Worm (Caenorhabditis elegans) whole organism, L1 larva: ENCODE results near the gene cylc-1.
"Not testable (repeated sequence)": the region's sequence is repeated elsewhere in the genome, so short reads cannot be mapped to it uniquely, and the experiment has no call there.

ENCODE experiments used
- C04F5.9 ChIP-seq: sonication (generic microtip); optimal IDR thresholded peaks from 2 replicates; lab custom pipeline; 2016; ENCODE audit warnings: missing genetic modification characterization, missing compliant biosample characterization
- C16A3.4 ChIP-seq: fragments of 150-350 bp; optimal IDR thresholded peaks from 2 replicates; lab custom pipeline; 2014; ENCODE audit warnings: missing biosample characterization, missing genetic modification characterization
- aha-1 ChIP-seq: fragments of 150-350 bp; optimal IDR thresholded peaks from 2 replicates; lab custom pipeline; 2014; ENCODE audit warnings: missing biosample characterization, missing genetic modification characterization
- ama-1 ChIP-seq: fragments of 150-350 bp; optimal IDR thresholded peaks from 2 replicates; lab custom pipeline; 2014
- blmp-1 ChIP-seq: fragments of 150-350 bp; optimal IDR thresholded peaks from 2 replicates; lab custom pipeline; 2014; ENCODE audit warnings: missing biosample characterization, missing genetic modification characterization
- ceh-88 ChIP-seq: fragments of 200-800 bp; sonication (Bioruptor generic); IDR thresholded peaks from 2 replicates; pipeline ENCODE4 v1.3.6; 2022; ENCODE audit warnings: missing genetic modification characterization, missing compliant biosample characterization
- efl-3 ChIP-seq: fragments of 200-800 bp; sonication (Bioruptor generic); optimal IDR thresholded peaks from 2 replicates; lab custom pipeline; 2018; ENCODE audit warnings: mild to moderate bottlenecking, missing genetic modification characterization, missing compliant biosample characterization
- elt-3 ChIP-seq, 6 experiments: fragments of 150-350 bp in 1 of 6; sonication (generic microtip); optimal IDR thresholded peaks; 2 replicates each; lab custom pipeline; 2017 to 2018; ENCODE audit warnings: missing biosample characterization in 6 of 6, missing genetic modification characterization in 6 of 6, inconsistent platforms in 1 of 6
- ets-5 ChIP-seq: fragments of 200-800 bp; sonication (Bioruptor generic); IDR thresholded peaks from 2 replicates; pipeline ENCODE4 v1.3.6; 2022; ENCODE audit warnings: missing genetic modification characterization, missing compliant biosample characterization
- fos-1 ChIP-seq: fragments of 150-350 bp; optimal IDR thresholded peaks from 2 replicates; lab custom pipeline; 2014; ENCODE audit warnings: missing biosample characterization, missing genetic modification characterization
- grh-1 ChIP-seq: fragments of 200-800 bp; sonication (Bioruptor generic); IDR thresholded peaks from 2 replicates; pipeline ENCODE4 v1.3.6; 2022; ENCODE audit warnings: missing genetic modification reagents, missing genetic modification characterization, missing compliant biosample characterization
- hlh-4 ChIP-seq: sonication (generic microtip); optimal IDR thresholded peaks from 2 replicates; lab custom pipeline; 2016; ENCODE audit warnings: mild to moderate bottlenecking, missing genetic modification characterization, missing compliant biosample characterization
- irx-1 ChIP-seq: sonication (generic microtip); optimal IDR thresholded peaks from 2 replicates; lab custom pipeline; 2016; ENCODE audit warnings: missing genetic modification characterization, missing compliant biosample characterization
- isw-1 ChIP-seq: fragments of 200-800 bp; sonication (Bioruptor generic); IDR thresholded peaks from 2 replicates; pipeline ENCODE4 v1.3.6; 2022; ENCODE audit warnings: missing genetic modification characterization, missing compliant biosample characterization
- lin-14 ChIP-seq: fragments of 200-800 bp; sonication (Bioruptor generic); optimal IDR thresholded peaks from 2 replicates; lab custom pipeline; 2018; ENCODE audit warnings: mild to moderate bottlenecking, missing genetic modification characterization, moderate library complexity, missing compliant biosample characterization
- lin-15B ChIP-seq: fragments of 150-350 bp; sonication (generic microtip); optimal IDR thresholded peaks from 3 replicates; lab custom pipeline; 2014; ENCODE audit warnings: missing biosample characterization, missing genetic modification characterization
- lin-35 ChIP-seq, 2 experiments: fragments of 150-350 bp; optimal IDR thresholded peaks; 2 replicates each; lab custom pipeline; 2014; ENCODE audit warnings: missing biosample characterization in 2 of 2, missing genetic modification characterization in 2 of 2, missing genetic modification reagents in 2 of 2
- mab-9 ChIP-seq: fragments of 200-800 bp; sonication (Bioruptor generic); IDR thresholded peaks from 2 replicates; pipeline ENCODE4 v1.3.6; 2022; ENCODE audit warnings: missing genetic modification reagents, missing genetic modification characterization, missing compliant biosample characterization
- mdl-1 ChIP-seq, 2 experiments: fragments of 150-350 bp; optimal IDR thresholded peaks; 2 replicates each; lab custom pipeline; 2014 to 2017; ENCODE audit warnings: missing biosample characterization in 2 of 2, missing genetic modification characterization in 2 of 2, inconsistent platforms in 1 of 2
- mef-2 ChIP-seq: fragments of 150-350 bp; optimal IDR thresholded peaks from 2 replicates; lab custom pipeline; 2014; ENCODE audit warnings: missing biosample characterization, missing genetic modification characterization
- nhr-20 ChIP-seq: sonication (generic microtip); optimal IDR thresholded peaks from 2 replicates; lab custom pipeline; 2016; ENCODE audit warnings: mild to moderate bottlenecking, missing genetic modification characterization, missing compliant biosample characterization
- nhr-28 ChIP-seq: fragments of 150-350 bp; optimal IDR thresholded peaks from 2 replicates; lab custom pipeline; 2014; ENCODE audit warnings: missing biosample characterization, missing genetic modification characterization
- nhr-47 ChIP-seq: sonication (generic microtip); optimal IDR thresholded peaks from 2 replicates; lab custom pipeline; 2016; ENCODE audit warnings: mild to moderate bottlenecking, missing genetic modification characterization, moderate library complexity, missing compliant biosample characterization
- nhr-71 ChIP-seq: sonication (generic microtip); optimal IDR thresholded peaks from 2 replicates; lab custom pipeline; 2016; ENCODE audit warnings: mild to moderate bottlenecking, missing genetic modification characterization, moderate library complexity, missing compliant biosample characterization
- nhr-76 ChIP-seq: sonication (generic microtip); optimal IDR thresholded peaks from 2 replicates; lab custom pipeline; 2017; ENCODE audit warnings: missing biosample characterization, missing genetic modification characterization
- nhr-90 ChIP-seq: sonication (generic microtip); optimal IDR thresholded peaks from 2 replicates; lab custom pipeline; 2016; ENCODE audit warnings: mild to moderate bottlenecking, missing genetic modification characterization, missing compliant biosample characterization; ENCODE audit not compliant: poor library complexity
- pax-3 ChIP-seq: fragments of 200-800 bp; sonication (Bioruptor generic); optimal IDR thresholded peaks from 2 replicates; lab custom pipeline; 2018; ENCODE audit warnings: mild to moderate bottlenecking, missing genetic modification characterization, moderate library complexity, missing compliant biosample characterization
- rnt-1 ChIP-seq: sonication (generic microtip); optimal IDR thresholded peaks from 2 replicates; lab custom pipeline; 2016; ENCODE audit warnings: mild to moderate bottlenecking, missing genetic modification characterization, moderate library complexity, missing compliant biosample characterization
- snpc-4 ChIP-seq: fragments of 150-350 bp; optimal IDR thresholded peaks from 2 replicates; lab custom pipeline; 2014; ENCODE audit warnings: missing biosample characterization, missing genetic modification characterization
- swsn-7 ChIP-seq: sonication (generic microtip); optimal IDR thresholded peaks from 2 replicates; lab custom pipeline; 2016; ENCODE audit warnings: missing genetic modification characterization, missing compliant biosample characterization
- unc-62 ChIP-seq: fragments of 150-350 bp; optimal IDR thresholded peaks from 2 replicates; lab custom pipeline; 2014; ENCODE audit warnings: missing biosample characterization, missing genetic modification reagents, missing genetic modification characterization
- unc-98 ChIP-seq: fragments of 200-800 bp; sonication (Bioruptor generic); IDR thresholded peaks from 2 replicates; pipeline ENCODE4 v1.3.6; 2022; ENCODE audit warnings: missing genetic modification characterization, missing compliant biosample characterization
- vab-15 ChIP-seq: sonication (generic microtip); optimal IDR thresholded peaks from 2 replicates; lab custom pipeline; 2017; ENCODE audit warnings: missing genotype, mild to moderate bottlenecking, missing genetic modification characterization, missing compliant biosample characterization
- xbp-1 ChIP-seq: sonication (generic microtip); optimal IDR thresholded peaks from 2 replicates; lab custom pipeline; 2016; ENCODE audit warnings: missing genetic modification characterization, missing compliant biosample characterization
- zag-1 ChIP-seq: fragments of 150-350 bp; optimal IDR thresholded peaks from 2 replicates; lab custom pipeline; 2014; ENCODE audit warnings: missing biosample characterization, missing genetic modification characterization
- zip-4 ChIP-seq: fragments of 200-800 bp; sonication (Bioruptor generic); optimal IDR thresholded peaks from 2 replicates; lab custom pipeline; 2018; ENCODE audit warnings: mild to moderate bottlenecking, missing genetic modification characterization, moderate library complexity, missing compliant biosample characterization
- ztf-11 ChIP-seq, 2 experiments: sonication (generic microtip); optimal IDR thresholded peaks; 2 replicates each; lab custom pipeline; 2016 to 2017; ENCODE audit warnings: missing genetic modification characterization in 2 of 2, missing biosample characterization in 1 of 2, missing compliant biosample characterization in 1 of 2
- ztf-4 ChIP-seq: fragments of 150-350 bp; optimal IDR thresholded peaks from 2 replicates; lab custom pipeline; 2014; ENCODE audit warnings: missing biosample characterization, missing genetic modification characterization

Gene cylc-1

DNA sequence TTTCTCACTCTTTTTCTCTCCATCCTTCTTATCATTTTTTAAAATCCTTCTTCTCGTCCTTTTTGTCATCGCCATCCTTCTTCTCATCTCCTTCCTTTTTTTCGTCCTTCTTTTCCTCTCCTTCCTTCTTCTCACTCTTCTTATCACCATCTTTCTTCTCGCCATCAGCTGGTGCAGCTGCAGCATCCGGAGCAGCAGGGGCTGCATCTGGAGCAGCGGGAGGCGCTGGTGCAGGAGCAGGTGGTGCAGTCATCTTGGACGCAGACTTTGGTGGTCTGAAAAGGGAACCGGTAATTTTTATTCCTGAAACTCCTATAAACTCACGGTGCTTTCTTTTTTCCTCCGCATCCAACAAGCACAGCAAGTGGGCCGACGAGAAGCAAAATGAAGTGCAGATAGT lies 3.9 kb downstream of the cylc-1 start:
- no peak for TF ChIP-seq zag-1 (tag; lab: Kevin White, UChicago)

DNA sequence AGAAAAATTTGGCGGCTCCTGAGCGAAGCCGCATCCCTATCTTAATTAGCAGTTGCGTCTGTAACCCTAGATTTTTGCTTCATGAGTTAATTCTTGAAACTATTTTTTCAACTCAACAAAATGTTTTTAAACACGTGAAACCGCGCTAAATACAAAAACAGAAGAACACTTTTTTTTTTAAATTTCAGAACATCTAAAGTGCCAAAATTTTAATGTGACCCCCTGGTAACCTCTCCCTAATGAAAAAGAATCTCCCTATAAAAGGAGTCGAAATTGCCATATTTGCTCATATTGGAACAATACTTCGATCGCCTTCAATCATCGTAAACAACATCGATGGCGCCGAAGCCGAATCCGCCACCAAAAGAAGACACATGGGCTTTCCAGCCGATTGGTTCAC lies 7.1 kb downstream of the cylc-1 start, which contains the start of gene nsph-4.2:
Gene nsph-4.2, plus strand, starts transcription at position 301 of the 400 bp plus-strand sequence.
- not testable (repeated sequence) for TF ChIP-seq hlh-4; nhr-71 (tag; lab: Kevin White, UChicago); rnt-1 (tag; lab: Kevin White, UChicago)

DNA sequence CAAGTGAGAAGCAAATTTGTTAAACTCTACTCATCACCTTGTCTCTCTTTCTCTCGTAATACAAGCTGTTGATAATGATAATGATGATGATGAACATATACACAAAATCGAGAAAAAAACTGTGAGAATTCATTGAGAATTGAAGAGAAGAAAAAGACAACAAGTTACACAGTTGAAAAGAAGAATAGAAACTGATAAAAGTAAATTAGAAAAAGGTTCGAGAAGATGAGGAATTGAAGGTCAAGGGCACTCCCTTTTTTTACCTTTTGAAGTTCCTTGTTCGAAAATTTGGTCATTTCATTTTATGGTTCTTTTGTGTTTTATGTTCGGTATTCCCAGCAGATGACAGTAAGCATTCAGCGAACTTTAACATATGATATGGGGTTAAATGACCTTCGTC lies 9.2 kb downstream of the cylc-1 start:
- TF ChIP-seq mdl-1 (tag; optimal IDR thresholded peaks at IDR 0.05; lab: Kevin White, UChicago) (no peak), unc-62 (no peak), C16A3.4 (no peak), elt-3 (tag; optimal IDR thresholded peaks at IDR 0.05; lab: Kevin White, UChicago) (peak in 2 of 6 experiments; percentile 17 to 22), aha-1 (tag; lab: Kevin White, UChicago) (no peak), ets-5 (GFP tag; lab: Robert Waterston, UW) (no peak), zip-4 (GFP tag; lab: Kevin White, UChicago) (no peak), zag-1 (tag; lab: Kevin White, UChicago) (no peak), efl-3 (no peak), snpc-4 (tag; lab: Kevin White, UChicago) (no peak), blmp-1 (tag; lab: Kevin White, UChicago) (peak; percentile 48), nhr-28 (no peak), ama-1 (lab: Kevin White, UChicago) (no peak), C04F5.9 (tag; lab: Kevin White, UChicago) (no peak), lin-14 (GFP tag; lab: Kevin White, UChicago) (peak; percentile 33), ztf-4 (tag; lab: Kevin White, UChicago) (no peak), ceh-88 (GFP tag; lab: Robert Waterston, UW) (no peak), mab-9 (no peak)
- TF ChIP-seq, all 84 proteins: peak for 3

DNA sequence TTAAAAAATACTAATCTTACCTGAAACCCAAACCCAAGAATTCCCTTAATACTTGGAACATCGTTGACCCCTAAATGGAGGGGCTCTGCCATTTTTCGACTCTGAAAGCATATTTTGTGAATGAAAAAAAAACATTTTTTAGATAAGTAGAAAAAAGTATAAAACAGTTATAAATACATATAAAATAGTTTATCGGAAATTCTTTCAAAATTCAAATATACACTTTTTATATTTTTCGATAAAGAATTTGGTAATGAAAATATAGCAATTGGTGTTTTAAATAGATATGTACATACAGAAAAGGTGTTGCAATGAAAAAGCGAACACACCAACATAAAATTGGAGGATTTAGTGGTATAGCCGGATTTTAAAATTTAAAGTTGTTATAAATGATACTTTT lies 10.5 kb downstream of the cylc-1 start, which contains the start of gene Y59E9AL.4:
Gene Y59E9AL.4, minus strand, starts transcription at position 101 of the 400 bp plus-strand sequence.
- no peak for TF ChIP-seq vab-15 (tag; lab: Kevin White, UChicago)
- no peak for TF ChIP-seq unc-62
- TF ChIP-seq lin-35 (GFP tag; optimal IDR thresholded peaks at IDR 0.05; lab: Kevin White, UChicago), result no peak
- no peak for TF ChIP-seq isw-1 (GFP tag; lab: Robert Waterston, UW)
- no peak for TF ChIP-seq fos-1 (tag; lab: Kevin White, UChicago)
- TF ChIP-seq zip-4 (GFP tag; lab: Kevin White, UChicago), result no peak
- TF ChIP-seq ztf-11 (tag; optimal IDR thresholded peaks at IDR 0.05; lab: Kevin White, UChicago), result no peak
- no peak for TF ChIP-seq lin-15B (tag; lab: Kevin White, UChicago)
- no peak for TF ChIP-seq ets-5 (GFP tag; lab: Robert Waterston, UW)
- no peak for TF ChIP-seq lin-14 (GFP tag; lab: Kevin White, UChicago)
- TF ChIP-seq pax-3 (tag; lab: Kevin White, UChicago), result no peak
- no peak for TF ChIP-seq grh-1 (GFP tag; lab: Robert Waterston, UW)
- no peak for TF ChIP-seq nhr-47
- no peak for TF ChIP-seq xbp-1 (tag; lab: Kevin White, UChicago)
- no peak for TF ChIP-seq mdl-1 (tag; optimal IDR thresholded peaks at IDR 0.05; lab: Kevin White, UChicago)
- TF ChIP-seq blmp-1 (tag; lab: Kevin White, UChicago), result no peak
- TF ChIP-seq nhr-20 (tag; lab: Kevin White, UChicago), result no peak

DNA sequence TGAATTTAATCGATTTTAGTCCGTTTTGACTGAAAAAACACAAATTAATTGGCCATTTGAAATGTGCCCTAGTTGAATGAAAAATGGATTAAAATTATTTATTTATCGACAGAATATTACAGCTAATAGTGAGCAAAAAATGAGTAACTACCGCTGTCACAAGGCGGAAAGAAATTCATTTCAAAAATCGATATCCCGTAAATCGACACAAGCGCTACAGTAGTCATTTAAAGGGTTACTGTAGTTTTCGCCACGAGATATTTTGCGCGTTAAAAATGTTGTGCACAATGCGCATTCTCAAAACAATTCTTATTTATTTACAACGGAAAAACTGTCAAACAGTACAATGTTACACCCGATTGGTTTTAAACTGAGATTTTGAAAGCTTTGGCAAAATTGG lies 15.0 kb downstream of the cylc-1 start:
- no peak for TF ChIP-seq aha-1 (tag; lab: Kevin White, UChicago)
- TF ChIP-seq nhr-90 (tag; lab: Kevin White, UChicago), result no peak
- TF ChIP-seq ztf-4 (tag; lab: Kevin White, UChicago), result no peak
- TF ChIP-seq irx-1, result no peak
- no peak for TF ChIP-seq zag-1 (tag; lab: Kevin White, UChicago)
- no peak for TF ChIP-seq mef-2 (tag; lab: Kevin White, UChicago)
- no peak for TF ChIP-seq unc-98 (GFP tag; lab: Robert Waterston, UW)
- TF ChIP-seq C04F5.9 (tag; lab: Kevin White, UChicago), result no peak
- TF ChIP-seq swsn-7 (tag; lab: Kevin White, UChicago), result no peak
- TF ChIP-seq nhr-76 (tag; lab: Kevin White, UChicago), result no peak
